Worm (Caenorhabditis elegans) whole organism, midembryonic: ENCODE data around the gene smvt-1.

Experiments used
- T22C8.4 ChIP-seq: fragments of 200-800 bp; sonication (Bioruptor generic); IDR thresholded peaks from 2 replicates; pipeline ENCODE4 v1.3.6; 2022; ENCODE audit warnings: missing genetic modification characterization, missing compliant biosample characterization
- cog-1 ChIP-seq: sonication (generic microtip); optimal IDR thresholded peaks from 2 replicates; lab custom pipeline; 2016; ENCODE audit warnings: missing genetic modification characterization, missing compliant biosample characterization
- flt-1 ChIP-seq: fragments of 200-800 bp; sonication (Bioruptor generic); IDR thresholded peaks from 2 replicates; pipeline ENCODE4 v1.3.6; 2022; ENCODE audit warnings: missing genetic modification characterization, missing compliant biosample characterization
- klf-2 ChIP-seq: fragments of 200-800 bp; sonication (Bioruptor generic); conservative IDR thresholded peaks from 2 replicates; pipeline ENCODE4 v1.3.6; 2022; ENCODE audit warnings: missing genetic modification reagents, missing genetic modification characterization, missing compliant biosample characterization
- med-1 ChIP-seq: sonication (generic microtip); optimal IDR thresholded peaks from 2 replicates; lab custom pipeline; 2017; ENCODE audit warnings: missing genetic modification characterization, mild to moderate bottlenecking, missing compliant biosample characterization, antibody characterized with exemption, missing genetic modification reagents; ENCODE audit not compliant: insufficient read depth
- ref-1 ChIP-seq: fragments of 200-800 bp; sonication (Bioruptor generic); conservative IDR thresholded peaks from 2 replicates; pipeline ENCODE4 v1.3.6; 2022; ENCODE audit warnings: missing genetic modification reagents, missing genetic modification characterization, missing compliant biosample characterization
- tab-1 ChIP-seq: fragments of 200-800 bp; sonication (Bioruptor generic); IDR thresholded peaks from 2 replicates; pipeline ENCODE4 v1.3.6; 2022; ENCODE audit warnings: missing genetic modification characterization, missing compliant biosample characterization
- ztf-23 ChIP-seq: fragments of 200-800 bp; sonication (Bioruptor generic); IDR thresholded peaks from 2 replicates; pipeline ENCODE4 v1.3.6; 2022; ENCODE audit warnings: missing genetic modification reagents, missing genetic modification characterization, missing compliant biosample characterization
- ztf-29 ChIP-seq: fragments of 200-800 bp; sonication (Bioruptor generic); IDR thresholded peaks from 2 replicates; pipeline ENCODE4 v1.3.6; 2022; ENCODE audit warnings: missing genetic modification reagents, missing genetic modification characterization, missing compliant biosample characterization

Gene smvt-1

ce11 chrX:2548884-2549283, at the start of gene smvt-1:
Gene smvt-1, minus strand, starts transcription at chrX:2548984.
- TF ChIP-seq ztf-29 (GFP tag; lab: Robert Waterston, UW) (no peak), flt-1 (GFP tag; lab: Robert Waterston, UW) (no peak), T22C8.4 (no peak), ref-1 (GFP tag; lab: Robert Waterston, UW) (no peak), tab-1 (GFP tag; lab: Robert Waterston, UW) (no peak), ztf-23 (GFP tag; lab: Robert Waterston, UW) (no peak), klf-2 (GFP tag; lab: Robert Waterston, UW) (no peak), med-1 (GFP tag; lab: Kevin White, UChicago) (no peak), cog-1 (tag; lab: Kevin White, UChicago) (no peak)

ce11 chrX:2596605-2597004, 47.8 kb upstream of the smvt-1 start:
- no peak for TF ChIP-seq T22C8.4
- no peak for TF ChIP-seq klf-2 (GFP tag; lab: Robert Waterston, UW)
- TF ChIP-seq cog-1 (tag; lab: Kevin White, UChicago) = no peak
- no peak for TF ChIP-seq med-1 (GFP tag; lab: Kevin White, UChicago)
- no peak for TF ChIP-seq ztf-29 (GFP tag; lab: Robert Waterston, UW)
- no peak for TF ChIP-seq tab-1 (GFP tag; lab: Robert Waterston, UW)
- TF ChIP-seq ref-1 (GFP tag; lab: Robert Waterston, UW) = no peak
- TF ChIP-seq ztf-23 (GFP tag; lab: Robert Waterston, UW) = no peak
- TF ChIP-seq flt-1 (GFP tag; lab: Robert Waterston, UW) = no peak

- TF ChIP-seq flt-1 (GFP tag; lab: Robert Waterston, UW) = no peak
- no peak for TF ChIP-seq T22C8.4
- TF ChIP-seq med-1 (GFP tag; lab: Kevin White, UChicago) = no peak
- TF ChIP-seq klf-2 (GFP tag; lab: Robert Waterston, UW) = no peak
- no peak for TF ChIP-seq ztf-29 (GFP tag; lab: Robert Waterston, UW)
- no peak for TF ChIP-seq ref-1 (GFP tag; lab: Robert Waterston, UW)
- TF ChIP-seq cog-1 (tag; lab: Kevin White, UChicago) = no peak
- no peak for TF ChIP-seq ztf-23 (GFP tag; lab: Robert Waterston, UW)
- no peak for TF ChIP-seq tab-1 (GFP tag; lab: Robert Waterston, UW)
Measured at ce11 chrX:2595757-2596059, 46.9 kb upstream of the smvt-1 start.

ce11 chrX:2595027-2595756, 46.4 kb upstream of the smvt-1 start:
- TF ChIP-seq flt-1 (GFP tag; lab: Robert Waterston, UW) (no peak), T22C8.4 (no peak), med-1 (GFP tag; lab: Kevin White, UChicago) (no peak), tab-1 (GFP tag; lab: Robert Waterston, UW) (no peak), ztf-29 (GFP tag; lab: Robert Waterston, UW) (no peak), ref-1 (GFP tag; lab: Robert Waterston, UW) (no peak), ztf-23 (GFP tag; lab: Robert Waterston, UW) (no peak), cog-1 (tag; lab: Kevin White, UChicago) (no peak), klf-2 (GFP tag; lab: Robert Waterston, UW) (no peak)

- TF ChIP-seq tab-1 (GFP tag; lab: Robert Waterston, UW) (no peak), cog-1 (tag; lab: Kevin White, UChicago) (no peak), ztf-23 (GFP tag; lab: Robert Waterston, UW) (no peak), klf-2 (GFP tag; lab: Robert Waterston, UW) (no peak), med-1 (GFP tag; lab: Kevin White, UChicago) (no peak), T22C8.4 (no peak), ztf-29 (GFP tag; lab: Robert Waterston, UW) (no peak), ref-1 (GFP tag; lab: Robert Waterston, UW) (no peak), flt-1 (GFP tag; lab: Robert Waterston, UW) (no peak)
Measured at ce11 chrX:2593703-2594102, 44.9 kb upstream of the smvt-1 start, which contains the start of the genes nhr-40 and T03G6.7. Gene nhr-40, plus strand, starts transcription at chrX:2594003. Gene T03G6.7, plus strand, starts transcription at chrX:2594039.

- TF ChIP-seq ztf-23 (GFP tag; lab: Robert Waterston, UW) (no peak), tab-1 (GFP tag; lab: Robert Waterston, UW) (no peak), T22C8.4 (no peak)
Measured at ce11 chrX:2592670-2593280, 44.0 kb upstream of the smvt-1 start.

ce11 chrX:2591586-2592000, 42.8 kb upstream of the smvt-1 start:
- TF ChIP-seq ztf-23 (GFP tag; lab: Robert Waterston, UW) = 0 out of 2 replicates have a peak, but pooled peaks have one; percentile 49
- TF ChIP-seq cog-1 (tag; lab: Kevin White, UChicago) = peak; percentile 56
- 0 out of 2 replicates have a peak, but pooled peaks have one; percentile 40 for TF ChIP-seq T22C8.4
- TF ChIP-seq klf-2 (GFP tag; lab: Robert Waterston, UW) = no peak

- no peak for TF ChIP-seq flt-1 (GFP tag; lab: Robert Waterston, UW)
- no peak for TF ChIP-seq klf-2 (GFP tag; lab: Robert Waterston, UW)
- no peak for TF ChIP-seq ref-1 (GFP tag; lab: Robert Waterston, UW)
- TF ChIP-seq ztf-23 (GFP tag; lab: Robert Waterston, UW) = no peak
- no peak for TF ChIP-seq med-1 (GFP tag; lab: Kevin White, UChicago)
- no peak for TF ChIP-seq ztf-29 (GFP tag; lab: Robert Waterston, UW)
- TF ChIP-seq T22C8.4 = no peak
- no peak for TF ChIP-seq cog-1 (tag; lab: Kevin White, UChicago)
- no peak for TF ChIP-seq tab-1 (GFP tag; lab: Robert Waterston, UW)
Measured at ce11 chrX:2590777-2591176, 42.0 kb upstream of the smvt-1 start.

- TF ChIP-seq med-1 (GFP tag; lab: Kevin White, UChicago) (no peak), klf-2 (GFP tag; lab: Robert Waterston, UW) (no peak), ref-1 (GFP tag; lab: Robert Waterston, UW) (no peak), ztf-23 (GFP tag; lab: Robert Waterston, UW) (no peak), flt-1 (GFP tag; lab: Robert Waterston, UW) (no peak), tab-1 (GFP tag; lab: Robert Waterston, UW) (no peak)
Measured at ce11 chrX:2590023-2590422, 41.2 kb upstream of the smvt-1 start.
